Fruit fly (Drosophila melanogaster): ENCODE results near the gene Or35a.

- TF ChIP-seq Blimp-1 (GFP tag; optimal IDR thresholded peaks at IDR 0.05), result no peak
- no peak for TF ChIP-seq CG6792 (GFP tag; optimal IDR thresholded peaks at IDR 0.05)
- TF ChIP-seq fkh (GFP tag; optimal IDR thresholded peaks at IDR 0.05), result no peak
- TF ChIP-seq Lpt (GFP tag; optimal IDR thresholded peaks at IDR 0.05), result no peak
Measured at dm6 chr2L:15609139-15609538, 14.2 kb downstream of the Or35a start.
